Worm (Caenorhabditis elegans): Measurements from ENCODE around the gene ugt-42.

ce11 chrV:687384-687783, 40.4 kb downstream of the ugt-42 start, which contains the start of gene H25P19.1:
- no peak for TF ChIP-seq nhr-237 (tag; optimal IDR thresholded peaks at IDR 0.05)
- no peak for TF ChIP-seq nhr-25 (tag; optimal IDR thresholded peaks at IDR 0.05)
- TF ChIP-seq unc-62 (GFP tag; optimal IDR thresholded peaks at IDR 0.05): no peak
- TF ChIP-seq blmp-1 (tag; optimal IDR thresholded peaks at IDR 0.05; ENCODE audit: insufficient read depth): no peak
- no peak for TF ChIP-seq ceh-16 (tag; optimal IDR thresholded peaks at IDR 0.05)
- no peak for TF ChIP-seq R02D3.7 (tag; optimal IDR thresholded peaks at IDR 0.05)
- no peak for TF ChIP-seq elt-3 (tag; optimal IDR thresholded peaks at IDR 0.05)
- no peak for TF ChIP-seq nhr-23 (tag; optimal IDR thresholded peaks at IDR 0.05)
- no peak for TF ChIP-seq lin-11 (tag; optimal IDR thresholded peaks at IDR 0.05)
- no peak for TF ChIP-seq aly-2 (tag; optimal IDR thresholded peaks at IDR 0.05)
- TF ChIP-seq ZK546.5 (tag; optimal IDR thresholded peaks at IDR 0.05): no peak

All from whole organism, L2 larva.